Fruit fly (Drosophila melanogaster) S2 (cell line): ENCODE measurements around the gene Alg11.

Experiments used
- CG8478 ChIP-seq: fragments of >200 bp; optimal IDR thresholded peaks from 2 replicates; lab custom pipeline; 2018
- CTCF ChIP-seq, 2 experiments: fragments of >200 bp; optimal IDR thresholded peaks; 2 replicates each; lab custom pipeline; 2018

DNA sequence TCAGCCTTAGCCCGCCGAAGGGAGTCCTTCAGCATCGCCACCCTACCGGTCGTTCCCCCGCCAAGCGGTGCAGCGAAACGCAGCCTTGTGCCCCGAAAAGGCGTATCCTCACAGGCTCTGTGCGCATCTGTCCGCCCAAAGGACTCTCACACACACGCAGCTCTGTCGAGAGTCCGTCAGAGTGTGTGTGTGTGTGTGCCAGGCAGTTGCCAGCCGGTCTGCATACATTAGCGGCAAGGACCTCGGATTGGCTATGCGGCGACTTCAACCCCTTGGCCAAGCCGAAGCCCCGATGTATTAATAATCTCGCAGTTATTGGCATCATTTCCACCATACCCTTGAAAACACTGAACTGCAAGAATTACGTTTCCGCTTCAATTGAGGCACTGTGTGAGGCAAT, 15.1 kb upstream of the Alg11 start:
- TF ChIP-seq CTCF (optimal IDR thresholded peaks at IDR 0.05; lab: Kevin White, UChicago) (no peak), CG8478 (lab: Kevin White, UChicago) (no peak)
